Fruit fly (Drosophila melanogaster) whole organism, adult: ENCODE data around the gene dlp.

ENCODE experiments used
- CG11617 ChIP-seq: fragments of 200-800 bp; sonication (Bioruptor generic); optimal IDR thresholded peaks from 2 replicates; lab custom pipeline; 2017; ENCODE audit warnings: mild to moderate bottlenecking, missing biosample characterization, missing genetic modification reagents, missing genetic modification characterization
- CG12768 ChIP-seq: fragments of 200-800 bp; sonication (Bioruptor generic); optimal IDR thresholded peaks from 2 replicates; lab custom pipeline; 2017; ENCODE audit warnings: missing biosample characterization, missing genetic modification characterization, mild to moderate bottlenecking, moderate library complexity, missing genetic modification reagents
- CG14711 ChIP-seq: fragments of 200-800 bp; sonication (Bioruptor generic); optimal IDR thresholded peaks from 2 replicates; lab custom pipeline; 2018; ENCODE audit warnings: missing biosample characterization, mild to moderate bottlenecking, missing genetic modification characterization, moderate library complexity
- CG7045 ChIP-seq: fragments of 200-800 bp; sonication (Bioruptor generic); optimal IDR thresholded peaks from 2 replicates; lab custom pipeline; 2017; ENCODE audit warnings: missing biosample characterization, mild to moderate bottlenecking, missing genetic modification characterization
- Clk ChIP-seq: fragments of 200-800 bp; sonication (Bioruptor generic); optimal IDR thresholded peaks from 2 replicates; lab custom pipeline; 2017; ENCODE audit warnings: missing biosample characterization, missing genetic modification characterization
- Hr96 ChIP-seq: fragments of 200-800 bp; sonication (Bioruptor generic); optimal IDR thresholded peaks from 2 replicates; lab custom pipeline; 2016; ENCODE audit warnings: missing biosample characterization, missing genetic modification characterization
- Mnt ChIP-seq: fragments of 200-800 bp; sonication (Bioruptor generic); optimal IDR thresholded peaks from 2 replicates; lab custom pipeline; 2016; ENCODE audit warnings: missing biosample characterization, mild to moderate bottlenecking, missing genetic modification characterization
- cic ChIP-seq: fragments of 200-800 bp; sonication (Bioruptor generic); optimal IDR thresholded peaks from 2 replicates; lab custom pipeline; 2017; ENCODE audit warnings: missing biosample characterization, mild to moderate bottlenecking, missing genetic modification characterization, moderate library complexity
- kay ChIP-seq: fragments of 200-800 bp; sonication (Bioruptor generic); peaks from one replicate; lab custom pipeline; 2016; ENCODE audit warnings: missing biosample characterization, missing genetic modification characterization, borderline replicate concordance
- pad ChIP-seq: fragments of 200-800 bp; sonication (Bioruptor generic); optimal IDR thresholded peaks from 3 replicates; lab custom pipeline; 2017; ENCODE audit warnings: missing biosample characterization, missing genetic modification characterization, mild to moderate bottlenecking, moderate library complexity, missing genetic modification reagents
- tj ChIP-seq: fragments of 200-800 bp; sonication (Bioruptor generic); optimal IDR thresholded peaks from 3 replicates; lab custom pipeline; 2017; ENCODE audit warnings: missing biosample characterization, mild to moderate bottlenecking, missing genetic modification characterization, moderate library complexity

dm6 chr3L:14621464-14621863 lies 10.9 kb upstream of the dlp start:
- TF ChIP-seq cic (GFP tag; lab: Kevin White, UChicago): no peak
- no peak for TF ChIP-seq tj
- no peak for TF ChIP-seq Clk
- TF ChIP-seq Mnt (GFP tag; lab: Kevin White, UChicago): no peak
- TF ChIP-seq CG11617: no peak
- TF ChIP-seq CG14711 (tag; lab: Kevin White, UChicago): no peak
- no peak for TF ChIP-seq CG12768 (GFP tag; lab: Kevin White, UChicago)
- peak; percentile 18 for TF ChIP-seq kay (GFP tag; lab: Kevin White, UChicago)
- TF ChIP-seq CG7045 (GFP tag; lab: Kevin White, UChicago): no peak
- no peak for TF ChIP-seq Hr96 (GFP tag; lab: Kevin White, UChicago)
- no peak for TF ChIP-seq pad (GFP tag; lab: Kevin White, UChicago)
